Worm (Caenorhabditis elegans) whole organism, late embryonic: ENCODE data around the gene hst-6.

Source experiments
- C08G9.2 ChIP-seq: sonication (generic microtip); optimal IDR thresholded peaks from 2 replicates; lab custom pipeline; 2016; ENCODE audit warnings: mild to moderate bottlenecking, missing genetic modification characterization, moderate library complexity, missing compliant biosample characterization
- F13H6.1 ChIP-seq: sonication (generic microtip); optimal IDR thresholded peaks from 2 replicates; lab custom pipeline; 2016; ENCODE audit warnings: missing genetic modification characterization, missing compliant biosample characterization
- K02D7.2 ChIP-seq: sonication (generic microtip); optimal IDR thresholded peaks from 2 replicates; lab custom pipeline; 2017; ENCODE audit warnings: mild to moderate bottlenecking, missing genetic modification characterization, missing compliant biosample characterization
- K09A11.1 ChIP-seq: sonication (generic microtip); optimal IDR thresholded peaks from 2 replicates; lab custom pipeline; 2017; ENCODE audit warnings: antibody characterized with exemption, mild to moderate bottlenecking, missing genetic modification characterization, missing compliant biosample characterization; ENCODE audit not compliant: insufficient read depth
- ahr-1 ChIP-seq: sonication (generic microtip); optimal IDR thresholded peaks from 2 replicates; lab custom pipeline; 2016; ENCODE audit warnings: missing genetic modification characterization, missing compliant biosample characterization
- ama-1 ChIP-seq: fragments of 150-350 bp; optimal IDR thresholded peaks from 2 replicates; lab custom pipeline; 2014
- ceh-14 ChIP-seq: sonication (generic microtip); optimal IDR thresholded peaks from 2 replicates; lab custom pipeline; 2016; ENCODE audit warnings: missing genotype, missing genetic modification characterization, missing compliant biosample characterization
- ceh-18 ChIP-seq: sonication (generic microtip); optimal IDR thresholded peaks from 2 replicates; lab custom pipeline; 2016; ENCODE audit warnings: missing genetic modification characterization, missing compliant biosample characterization
- ceh-19 ChIP-seq: fragments of 200-800 bp; sonication (Bioruptor generic); optimal IDR thresholded peaks from 2 replicates; lab custom pipeline; 2018; ENCODE audit warnings: mild to moderate bottlenecking, missing genetic modification characterization, missing compliant biosample characterization
- ceh-2 ChIP-seq: sonication (generic microtip); optimal IDR thresholded peaks from 2 replicates; lab custom pipeline; 2016; ENCODE audit warnings: missing genotype, missing genetic modification characterization, missing compliant biosample characterization
- ceh-22 ChIP-seq: sonication (generic microtip); optimal IDR thresholded peaks from 2 replicates; lab custom pipeline; 2017; ENCODE audit warnings: missing biosample characterization, missing genetic modification characterization
- ceh-24 ChIP-seq: sonication (generic microtip); optimal IDR thresholded peaks from 2 replicates; lab custom pipeline; 2016; ENCODE audit warnings: mild to moderate bottlenecking, missing genetic modification characterization, missing compliant biosample characterization
- ceh-34 ChIP-seq: sonication (generic microtip); optimal IDR thresholded peaks from 2 replicates; lab custom pipeline; 2016; ENCODE audit warnings: mild to moderate bottlenecking, missing genetic modification characterization, missing compliant biosample characterization
- ceh-45 ChIP-seq: fragments of 200-800 bp; sonication (Bioruptor generic); IDR thresholded peaks from 2 replicates; pipeline ENCODE4 v1.3.6; 2022; ENCODE audit warnings: missing genetic modification reagents, missing genetic modification characterization, missing compliant biosample characterization
- ceh-48 ChIP-seq: sonication (generic microtip); optimal IDR thresholded peaks from 2 replicates; lab custom pipeline; 2016; ENCODE audit warnings: missing genetic modification characterization, inconsistent platforms, missing compliant biosample characterization
- dve-1 ChIP-seq: sonication (generic microtip); optimal IDR thresholded peaks from 2 replicates; lab custom pipeline; 2017; ENCODE audit warnings: antibody characterized with exemption, mild to moderate bottlenecking, missing genetic modification characterization, missing compliant biosample characterization
- elt-2 ChIP-seq: sonication (generic microtip); optimal IDR thresholded peaks from 2 replicates; lab custom pipeline; 2016; ENCODE audit warnings: missing genetic modification reagents, missing genetic modification characterization, missing compliant biosample characterization
- eyg-1 ChIP-seq: sonication (generic microtip); optimal IDR thresholded peaks from 2 replicates; lab custom pipeline; 2016; ENCODE audit warnings: missing genotype, missing genetic modification characterization, missing compliant biosample characterization
- fax-1 ChIP-seq: sonication (generic microtip); optimal IDR thresholded peaks from 2 replicates; lab custom pipeline; 2016; ENCODE audit warnings: missing genotype, missing genetic modification characterization, missing compliant biosample characterization
- fkh-10 ChIP-seq: fragments of 150-350 bp; optimal IDR thresholded peaks from 2 replicates; lab custom pipeline; 2014; ENCODE audit warnings: missing biosample characterization, missing genetic modification reagents, missing genetic modification characterization
- gmeb-2 ChIP-seq: sonication (generic microtip); optimal IDR thresholded peaks from 2 replicates; lab custom pipeline; 2016; ENCODE audit warnings: missing genetic modification characterization, inconsistent platforms, missing compliant biosample characterization
- hlh-30 ChIP-seq: sonication (generic microtip); optimal IDR thresholded peaks from 2 replicates; lab custom pipeline; 2017; ENCODE audit warnings: antibody characterized with exemption, missing genetic modification characterization, missing compliant biosample characterization; ENCODE audit not compliant: insufficient read depth
- hlh-6 ChIP-seq: sonication (generic microtip); optimal IDR thresholded peaks from 2 replicates; lab custom pipeline; 2016; ENCODE audit warnings: missing genotype, missing genetic modification characterization, missing compliant biosample characterization
- hlh-8 ChIP-seq: sonication (generic microtip); optimal IDR thresholded peaks from 2 replicates; lab custom pipeline; 2016; ENCODE audit warnings: missing genotype, missing genetic modification characterization, missing compliant biosample characterization
- lim-6 ChIP-seq: sonication (generic microtip); optimal IDR thresholded peaks from 2 replicates; lab custom pipeline; 2016; ENCODE audit warnings: missing genetic modification characterization, missing compliant biosample characterization
- lin-11 ChIP-seq: fragments of 200-800 bp; sonication (Bioruptor generic); optimal IDR thresholded peaks from 2 replicates; lab custom pipeline; 2018; ENCODE audit warnings: mild to moderate bottlenecking, missing genetic modification characterization, missing compliant biosample characterization
- madf-2 ChIP-seq: sonication (generic microtip); optimal IDR thresholded peaks from 2 replicates; lab custom pipeline; 2017; ENCODE audit warnings: missing genetic modification characterization, missing compliant biosample characterization
- nfya-1 ChIP-seq: sonication (generic microtip); optimal IDR thresholded peaks from 2 replicates; lab custom pipeline; 2017; ENCODE audit warnings: missing genetic modification characterization, mild to moderate bottlenecking, missing compliant biosample characterization, antibody characterized with exemption, moderate library complexity
- nhr-232 ChIP-seq: sonication (generic microtip); optimal IDR thresholded peaks from 2 replicates; lab custom pipeline; 2016; ENCODE audit warnings: missing genetic modification characterization, missing compliant biosample characterization
- odd-2 ChIP-seq: sonication (generic microtip); optimal IDR thresholded peaks from 2 replicates; lab custom pipeline; 2017; ENCODE audit warnings: antibody characterized with exemption, mild to moderate bottlenecking, missing genetic modification characterization, missing compliant biosample characterization
- pha-2 ChIP-seq: sonication (generic microtip); optimal IDR thresholded peaks from 2 replicates; lab custom pipeline; 2017; ENCODE audit warnings: mild to moderate bottlenecking, missing genetic modification characterization, missing compliant biosample characterization
- pha-4 ChIP-seq: fragments of 150-350 bp; optimal IDR thresholded peaks from 2 replicates; lab custom pipeline; 2018; ENCODE audit warnings: missing biosample characterization, missing genetic modification reagents, missing genetic modification characterization
- pqm-1 ChIP-seq: sonication (generic microtip); optimal IDR thresholded peaks from 2 replicates; lab custom pipeline; 2016; ENCODE audit warnings: missing genetic modification characterization, missing compliant biosample characterization
- pros-1 ChIP-seq: fragments of 150-350 bp; optimal IDR thresholded peaks from 2 replicates; lab custom pipeline; 2014; ENCODE audit warnings: missing biosample characterization, missing genetic modification reagents, missing genetic modification characterization
- ref-2 ChIP-seq: sonication (generic microtip); optimal IDR thresholded peaks from 2 replicates; lab custom pipeline; 2016; ENCODE audit warnings: missing genetic modification characterization, missing compliant biosample characterization
- rnt-1 ChIP-seq: sonication (generic microtip); optimal IDR thresholded peaks from 2 replicates; lab custom pipeline; 2016; ENCODE audit warnings: missing genetic modification characterization, missing compliant biosample characterization
- sdc-2 ChIP-seq: sonication (generic microtip); optimal IDR thresholded peaks from 2 replicates; lab custom pipeline; 2016; ENCODE audit warnings: missing genotype, missing genetic modification characterization, missing compliant biosample characterization
- sox-2 ChIP-seq: fragments of 200-800 bp; sonication (Bioruptor generic); IDR thresholded peaks from 2 replicates; pipeline ENCODE4 v1.3.6; 2022; ENCODE audit warnings: missing genetic modification reagents, missing genetic modification characterization, missing compliant biosample characterization
- sox-4 ChIP-seq: sonication (generic microtip); optimal IDR thresholded peaks from 2 replicates; lab custom pipeline; 2017; ENCODE audit warnings: mild to moderate bottlenecking, missing genetic modification characterization, inconsistent platforms, missing compliant biosample characterization
- syd-9 ChIP-seq: sonication (generic microtip); optimal IDR thresholded peaks from 2 replicates; lab custom pipeline; 2016; ENCODE audit warnings: mild to moderate bottlenecking, missing genetic modification characterization, moderate library complexity, missing compliant biosample characterization
- tbx-2 ChIP-seq: sonication (generic microtip); optimal IDR thresholded peaks from 2 replicates; lab custom pipeline; 2016; ENCODE audit warnings: missing genetic modification characterization, missing compliant biosample characterization
- unc-3 ChIP-seq, 2 experiments: fragments of 200-800 bp in 1 of 2; sonication (Bioruptor generic) in 1 of 2; sonication (generic microtip) in 1 of 2; conservative IDR thresholded peaks in 1 of 2; optimal IDR thresholded peaks in 1 of 2; 2 replicates each; pipeline versions ENCODE4 v1.3.6 to Lab custom; 2016 to 2022; ENCODE audit warnings: missing compliant biosample characterization in 2 of 2, missing genetic modification characterization in 2 of 2, missing genetic modification reagents in 1 of 2
- unc-42 ChIP-seq: sonication (generic microtip); optimal IDR thresholded peaks from 2 replicates; lab custom pipeline; 2016; ENCODE audit warnings: missing genotype, missing genetic modification characterization, missing compliant biosample characterization
- unc-55 ChIP-seq: sonication (generic microtip); optimal IDR thresholded peaks from 2 replicates; lab custom pipeline; 2017; ENCODE audit warnings: missing biosample characterization, missing genetic modification reagents, missing genetic modification characterization
- ztf-16 ChIP-seq: sonication (generic microtip); optimal IDR thresholded peaks from 2 replicates; lab custom pipeline; 2017; ENCODE audit warnings: missing genetic modification characterization, missing compliant biosample characterization

The hst-6 gene

DNA sequence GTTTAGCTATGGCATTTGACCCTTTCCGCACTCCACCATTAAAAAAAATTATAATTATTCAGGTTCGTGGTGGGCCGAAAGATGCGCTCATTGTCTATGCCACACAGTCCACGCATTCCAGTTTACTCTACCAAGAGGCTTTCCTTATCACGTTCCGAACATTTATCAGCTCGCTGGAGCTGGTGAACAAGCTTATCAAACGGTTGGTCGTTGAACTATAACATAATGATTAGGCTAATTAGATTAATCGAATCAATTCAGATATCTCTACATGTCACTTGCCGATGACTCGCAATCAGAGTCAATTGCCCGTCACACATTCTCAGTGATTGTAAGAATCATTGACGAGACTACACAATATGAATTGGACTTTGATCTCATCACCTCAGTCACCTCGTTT lies 6.0 kb upstream of the hst-6 start:
- TF ChIP-seq madf-2 (tag; lab: Kevin White, UChicago) (no peak), elt-2 (tag; lab: Kevin White, UChicago) (peak; percentile 64)

DNA sequence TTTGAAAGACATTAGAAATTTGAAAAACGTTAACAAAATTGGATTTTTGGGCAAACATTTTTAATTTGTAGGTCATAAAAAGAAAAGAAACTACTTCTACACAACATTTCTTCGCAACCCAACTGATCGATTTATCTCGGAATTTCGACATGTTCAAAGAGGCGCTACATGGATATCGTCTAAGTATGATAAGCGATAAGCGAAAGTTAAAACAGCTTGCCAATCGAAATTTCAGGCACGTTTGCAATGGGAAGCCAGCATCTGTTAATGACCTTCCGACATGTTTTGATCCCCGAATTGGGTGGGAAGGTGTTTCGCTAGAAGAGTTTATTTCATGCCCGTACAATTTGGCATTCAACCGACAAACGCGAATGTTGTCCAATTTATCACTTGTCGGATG lies 1.4 kb downstream of the hst-6 start:
- no peak for TF ChIP-seq ceh-14 (tag; lab: Kevin White, UChicago)

DNA sequence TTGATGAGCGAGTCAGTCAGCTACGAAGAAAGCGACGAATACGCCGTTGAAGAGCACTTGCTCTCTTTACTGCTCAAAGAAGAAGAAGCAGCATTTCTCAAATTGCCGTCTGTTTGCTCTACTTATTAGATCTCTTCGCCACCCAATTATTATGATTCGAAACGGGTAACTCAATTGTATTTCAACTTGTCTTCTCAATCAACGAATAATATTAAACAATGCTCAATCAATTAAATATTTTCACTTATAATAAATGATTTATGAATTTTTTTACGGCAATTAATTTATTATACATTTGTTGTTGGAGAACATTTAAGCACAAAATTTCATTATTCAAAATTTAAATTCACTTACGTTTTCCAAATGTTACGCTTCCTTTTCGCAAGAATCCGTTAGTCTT lies 2.9 kb downstream of the hst-6 start:
- TF ChIP-seq unc-42 (tag; lab: Kevin White, UChicago) (peak; percentile 47), lin-11 (no peak)

DNA sequence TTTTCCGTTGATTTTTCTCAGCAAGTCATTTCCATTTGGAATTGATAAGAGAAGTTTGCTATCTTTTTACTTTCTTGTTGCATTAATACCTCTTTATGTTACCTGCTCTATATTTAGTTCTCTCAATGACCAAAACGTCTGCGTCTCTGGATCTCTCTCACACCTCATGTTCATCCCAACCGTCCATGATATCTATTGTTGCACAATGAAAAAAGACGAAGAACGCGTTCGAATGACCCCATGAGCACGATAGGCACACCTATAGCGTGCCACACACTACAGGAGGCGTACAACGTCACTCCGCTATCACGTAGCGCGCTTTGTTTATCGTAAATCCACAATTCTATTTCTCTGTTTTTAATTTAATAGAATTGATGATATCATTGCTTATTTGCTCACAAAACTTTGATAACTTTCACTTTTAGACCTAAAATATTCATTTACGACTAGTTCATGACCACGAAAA lies 3.8 kb downstream of the hst-6 start, which contains the start of gene Y34B4A.2:
Gene Y34B4A.2, plus strand, starts transcription at position 328 of the 466 bp plus-strand sequence.
- peak; percentile 26 for TF ChIP-seq tbx-2 (tag; lab: Kevin White, UChicago)
- no peak for TF ChIP-seq ceh-34 (tag; lab: Kevin White, UChicago)
- no peak for TF ChIP-seq ceh-19 (GFP tag; lab: Kevin White, UChicago)
- no peak for TF ChIP-seq sox-4 (tag; lab: Kevin White, UChicago)
- no peak for TF ChIP-seq sox-2 (GFP tag; lab: Robert Waterston, UW)
- TF ChIP-seq dve-1 (tag; lab: Kevin White, UChicago) = no peak
- peak; percentile 79 for TF ChIP-seq elt-2 (tag; lab: Kevin White, UChicago)
- TF ChIP-seq unc-55 (GFP tag; lab: Kevin White, UChicago) = no peak
- TF ChIP-seq pros-1 (tag; lab: Kevin White, UChicago) = no peak
- TF ChIP-seq ama-1 (lab: Kevin White, UChicago) = no peak
- TF ChIP-seq lin-11 = no peak
- TF ChIP-seq F13H6.1 = no peak
- no peak for TF ChIP-seq gmeb-2 (tag; lab: Kevin White, UChicago)
- peak; percentile 54 for TF ChIP-seq hlh-30 (tag; lab: Kevin White, UChicago)
- no peak for TF ChIP-seq K02D7.2 (tag; lab: Kevin White, UChicago)
- no peak for TF ChIP-seq unc-3 (GFP tag; conservative IDR thresholded peaks at IDR 0.05; lab: Robert Waterston, UW)
- no peak for TF ChIP-seq unc-3 (tag; optimal IDR thresholded peaks at IDR 0.05; lab: Kevin White, UChicago)
- no peak for TF ChIP-seq ceh-48 (tag; lab: Kevin White, UChicago)
- TF ChIP-seq ceh-18 (tag; lab: Kevin White, UChicago) = no peak
- TF ChIP-seq ceh-24 = no peak
- TF ChIP-seq ceh-22 (tag; lab: Kevin White, UChicago) = no peak
- TF ChIP-seq ceh-2 (tag; lab: Kevin White, UChicago) = no peak
- no peak for TF ChIP-seq hlh-6
- no peak for TF ChIP-seq pha-4 (tag; lab: Kevin White, UChicago)
- TF ChIP-seq ref-2 (tag; lab: Kevin White, UChicago) = peak; percentile 35
- no peak for TF ChIP-seq nfya-1 (tag; lab: Kevin White, UChicago)
- no peak for TF ChIP-seq pha-2 (tag; lab: Kevin White, UChicago)
- no peak for TF ChIP-seq K09A11.1 (tag; lab: Kevin White, UChicago)
- TF ChIP-seq odd-2 (tag; lab: Kevin White, UChicago) = no peak
- no peak for TF ChIP-seq nhr-232 (tag; lab: Kevin White, UChicago)
- peak; percentile 61 for TF ChIP-seq unc-42 (tag; lab: Kevin White, UChicago)
- TF ChIP-seq rnt-1 (tag; lab: Kevin White, UChicago) = no peak
- TF ChIP-seq, all 69 proteins: peak for 5

DNA sequence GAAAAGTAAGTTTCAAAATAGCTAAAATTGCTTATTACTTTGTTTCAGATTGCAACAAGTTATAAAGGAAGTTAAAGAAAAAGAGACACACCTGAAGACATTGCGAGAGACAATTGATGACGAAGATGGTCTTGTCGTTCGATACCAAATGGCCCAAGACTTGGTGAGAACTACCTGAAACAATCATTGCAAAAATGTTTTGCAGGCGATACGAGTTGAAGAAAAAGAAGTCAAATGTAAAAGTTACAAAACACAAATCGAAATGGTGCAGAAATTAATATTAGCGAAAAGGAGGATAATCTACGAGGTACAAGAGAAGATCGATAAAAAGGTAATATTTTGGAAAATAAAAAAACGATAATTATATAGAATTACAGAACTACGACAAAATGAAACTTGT lies 4.3 kb downstream of the hst-6 start, which contains the start of gene rga-8:
Gene rga-8, minus strand, starts transcription at position 101 of the 400 bp plus-strand sequence.
- TF ChIP-seq ceh-45 (GFP tag; lab: Robert Waterston, UW) (no peak), ahr-1 (tag; lab: Kevin White, UChicago) (no peak), lin-11 (no peak), odd-2 (tag; lab: Kevin White, UChicago) (no peak), ztf-16 (tag; lab: Kevin White, UChicago) (no peak), hlh-8 (no peak), sdc-2 (tag; lab: Kevin White, UChicago) (no peak), eyg-1 (tag; lab: Kevin White, UChicago) (no peak), fax-1 (tag; lab: Kevin White, UChicago) (no peak), C08G9.2 (tag; lab: Kevin White, UChicago) (no peak), pros-1 (tag; lab: Kevin White, UChicago) (no peak), pqm-1 (tag; lab: Kevin White, UChicago) (no peak), syd-9 (tag; lab: Kevin White, UChicago) (no peak), lim-6 (tag; lab: Kevin White, UChicago) (no peak), fkh-10 (no peak), unc-55 (GFP tag; lab: Kevin White, UChicago) (no peak)
